Fruit fly (Drosophila melanogaster) whole organism, embryonic: ENCODE results near the gene puf.

Source experiments
- ATbp ChIP-seq: fragments of 200-800 bp; sonication (Bioruptor generic); optimal IDR thresholded peaks from 2 replicates; lab custom pipeline; 2017; ENCODE audit warnings: missing biosample characterization, mild to moderate bottlenecking, missing genetic modification characterization, missing genetic modification reagents
- CG10209 ChIP-seq: fragments of 200-800 bp; sonication (Bioruptor generic); optimal IDR thresholded peaks from 3 replicates; lab custom pipeline; 2017; ENCODE audit warnings: missing biosample characterization, mild to moderate bottlenecking, missing genetic modification characterization, missing genetic modification reagents
- CG10267 ChIP-seq: fragments of 200-800 bp; sonication (Bioruptor generic); optimal IDR thresholded peaks from 2 replicates; lab custom pipeline; 2018; ENCODE audit warnings: missing biosample characterization, mild to moderate bottlenecking, missing genetic modification characterization, moderate library complexity
- CG10321 ChIP-seq: fragments of 200-800 bp; sonication (Bioruptor generic); IDR thresholded peaks from 2 replicates; pipeline ENCODE4 v1.3.6; 2022; ENCODE audit warnings: missing biosample characterization, missing genetic modification characterization
- CG11093 ChIP-seq: fragments of 200-800 bp; sonication (Bioruptor generic); IDR thresholded peaks from 3 replicates; pipeline ENCODE4 v1.3.6; 2022; ENCODE audit warnings: missing biosample characterization, missing genetic modification characterization
- CG11456 ChIP-seq: fragments of 200-800 bp; sonication (Bioruptor generic); IDR thresholded peaks from 3 replicates; pipeline ENCODE4 v1.3.6; 2022; ENCODE audit warnings: missing biosample characterization, missing genetic modification characterization
- CG11560 ChIP-seq: fragments of 200-800 bp; sonication (Bioruptor generic); IDR thresholded peaks from 3 replicates; pipeline ENCODE4 v1.3.6; 2022; ENCODE audit warnings: missing biosample characterization, missing genetic modification characterization
- CG11696 ChIP-seq: fragments of 200-800 bp; sonication (Bioruptor generic); IDR thresholded peaks from 2 replicates; pipeline ENCODE4 v1.3.6; 2022; ENCODE audit warnings: missing biosample characterization, missing genetic modification characterization
- CG12104 ChIP-seq: fragments of 200-800 bp; sonication (Bioruptor generic); optimal IDR thresholded peaks from 3 replicates; lab custom pipeline; 2016; ENCODE audit warnings: missing biosample characterization, missing genetic modification characterization
- CG12769 ChIP-seq: fragments of 200-800 bp; sonication (Bioruptor generic); optimal IDR thresholded peaks from 2 replicates; lab custom pipeline; 2019; ENCODE audit warnings: missing biosample characterization, mild to moderate bottlenecking, missing genetic modification characterization, moderate library complexity
- CG13287 ChIP-seq: fragments of 200-800 bp; sonication (Bioruptor generic); IDR thresholded peaks from 2 replicates; pipeline ENCODE4 v1.3.6; 2022; ENCODE audit warnings: missing biosample characterization, missing genetic modification characterization; ENCODE audit not compliant: partially characterized antibody
- CG15479 ChIP-seq: fragments of 200-800 bp; sonication (Bioruptor generic); optimal IDR thresholded peaks from 3 replicates; lab custom pipeline; 2019; ENCODE audit warnings: missing biosample characterization, mild to moderate bottlenecking, missing genetic modification characterization, moderate library complexity
- CG16779 ChIP-seq: fragments of 200-800 bp; sonication (Bioruptor generic); IDR thresholded peaks from 2 replicates; pipeline ENCODE4 v1.3.6; 2022; ENCODE audit warnings: missing biosample characterization, missing genetic modification characterization
- CG17829 ChIP-seq: fragments of 200-800 bp; optimal IDR thresholded peaks from 2 replicates; lab custom pipeline; 2019; ENCODE audit warnings: missing biosample characterization, mild to moderate bottlenecking, missing genetic modification characterization, moderate library complexity
- CG2120 ChIP-seq: fragments of 200-800 bp; sonication (Bioruptor generic); optimal IDR thresholded peaks from 3 replicates; lab custom pipeline; 2016; ENCODE audit warnings: missing biosample characterization, missing genetic modification characterization
- CG4730 ChIP-seq: fragments of 200-800 bp; sonication (Bioruptor generic); IDR thresholded peaks from 2 replicates; pipeline ENCODE4 v1.3.6; 2022; ENCODE audit warnings: missing biosample characterization, missing genetic modification characterization
- CG8359 ChIP-seq: fragments of 200-800 bp; sonication (Bioruptor generic); optimal IDR thresholded peaks from 2 replicates; lab custom pipeline; 2017; ENCODE audit warnings: missing biosample characterization, mild to moderate bottlenecking, missing genetic modification characterization, borderline replicate concordance
- CG8478 ChIP-seq: fragments of >200 bp; optimal IDR thresholded peaks from 2 replicates; lab custom pipeline; 2018
- Deaf1 ChIP-seq: fragments of 200-800 bp; optimal IDR thresholded peaks from 3 replicates; lab custom pipeline; 2019; ENCODE audit warnings: missing biosample characterization, mild to moderate bottlenecking, missing genetic modification characterization, moderate library complexity
- HLH4C ChIP-seq: fragments of 200-800 bp; sonication (Bioruptor generic); IDR thresholded peaks from 3 replicates; pipeline ENCODE4 v1.3.6; 2022; ENCODE audit warnings: missing biosample characterization, missing genetic modification characterization; ENCODE audit not compliant: partially characterized antibody
- Hand ChIP-seq: fragments of 200-800 bp; sonication (Bioruptor generic); optimal IDR thresholded peaks from 2 replicates; lab custom pipeline; 2017; ENCODE audit warnings: mild to moderate bottlenecking, missing biosample characterization, missing genetic modification reagents, missing genetic modification characterization
- Hey ChIP-seq: fragments of 200-800 bp; sonication (Bioruptor generic); optimal IDR thresholded peaks from 3 replicates; lab custom pipeline; 2018; ENCODE audit warnings: missing biosample characterization, mild to moderate bottlenecking, missing genetic modification characterization
- Med ChIP-seq: fragments of 200-800 bp; sonication (Bioruptor generic); peaks from one replicate; lab custom pipeline; 2016; ENCODE audit warnings: missing biosample characterization, missing genetic modification characterization, mild to moderate bottlenecking, inconsistent platforms, moderate library complexity
- NC2β ChIP-seq: fragments of 200-800 bp; sonication (Bioruptor generic); optimal IDR thresholded peaks from 2 replicates; lab custom pipeline; 2016; ENCODE audit warnings: missing biosample characterization, missing genetic modification characterization
- Scr ChIP-seq: fragments of 200-800 bp; sonication (Bioruptor generic); IDR thresholded peaks from 2 replicates; pipeline ENCODE4 v1.3.6; 2022; ENCODE audit warnings: missing biosample characterization, missing genetic modification characterization; ENCODE audit not compliant: partially characterized antibody
- Side ChIP-seq: fragments of 200-800 bp; sonication (Bioruptor generic); optimal IDR thresholded peaks from 2 replicates; lab custom pipeline; 2016; ENCODE audit warnings: missing biosample characterization, missing genetic modification characterization
- cg ChIP-seq: fragments of 200-800 bp; sonication (Bioruptor generic); optimal IDR thresholded peaks from 3 replicates; lab custom pipeline; 2019; ENCODE audit warnings: missing biosample characterization, mild to moderate bottlenecking, missing genetic modification characterization, moderate library complexity
- chinmo ChIP-seq: fragments of 200-800 bp; sonication (Bioruptor generic); IDR thresholded peaks from 4 replicates; pipeline ENCODE4 v1.3.6; 2022; ENCODE audit warnings: missing biosample characterization, missing genetic modification characterization; ENCODE audit not compliant: partially characterized antibody
- ci ChIP-seq: fragments of 200-800 bp; sonication (Bioruptor generic); IDR thresholded peaks from 3 replicates; pipeline ENCODE4 v1.3.6; 2022; ENCODE audit warnings: missing biosample characterization, missing genetic modification characterization
- crol ChIP-seq: fragments of 200-800 bp; sonication (Bioruptor generic); IDR thresholded peaks from 2 replicates; pipeline ENCODE4 v1.3.6; 2022; ENCODE audit warnings: missing biosample characterization, missing genetic modification characterization
- grn ChIP-seq: fragments of 200-800 bp; sonication (Bioruptor generic); optimal IDR thresholded peaks from 3 replicates; lab custom pipeline; 2017; ENCODE audit warnings: missing biosample characterization, missing genetic modification characterization
- inv ChIP-seq: fragments of 200-800 bp; sonication (Bioruptor generic); IDR thresholded peaks from 2 replicates; pipeline ENCODE4 v1.3.6; 2022; ENCODE audit warnings: missing biosample characterization, missing genetic modification characterization; ENCODE audit not compliant: partially characterized antibody
- jing ChIP-seq: fragments of 200-800 bp; sonication (Bioruptor generic); optimal IDR thresholded peaks from 2 replicates; lab custom pipeline; 2018; ENCODE audit warnings: missing biosample characterization, mild to moderate bottlenecking, missing genetic modification characterization
- kni ChIP-seq: fragments of 200-800 bp; sonication (Bioruptor generic); optimal IDR thresholded peaks from 3 replicates; lab custom pipeline; 2017; ENCODE audit warnings: mild to moderate bottlenecking, missing biosample characterization, missing genetic modification reagents, missing genetic modification characterization
- lilli ChIP-seq: fragments of 200-800 bp; sonication (Bioruptor generic); optimal IDR thresholded peaks from 3 replicates; lab custom pipeline; 2016; ENCODE audit warnings: missing biosample characterization, missing genetic modification characterization
- mirr ChIP-seq: fragments of 200-800 bp; sonication (Bioruptor generic); optimal IDR thresholded peaks from 3 replicates; lab custom pipeline; 2018; ENCODE audit warnings: missing biosample characterization, mild to moderate bottlenecking, missing genetic modification characterization
- oc ChIP-seq: fragments of 200-800 bp; sonication (Bioruptor generic); optimal IDR thresholded peaks from 2 replicates; lab custom pipeline; 2018; ENCODE audit warnings: missing biosample characterization, mild to moderate bottlenecking, missing genetic modification characterization, moderate library complexity
- pum ChIP-seq: fragments of 200-800 bp; sonication (Bioruptor generic); optimal IDR thresholded peaks from 2 replicates; lab custom pipeline; 2016; ENCODE audit warnings: missing biosample characterization, missing genetic modification characterization
- salm ChIP-seq: fragments of 200-800 bp; sonication (Bioruptor generic); optimal IDR thresholded peaks from 2 replicates; lab custom pipeline; 2018; ENCODE audit warnings: missing biosample characterization, mild to moderate bottlenecking, missing genetic modification characterization
- scrt ChIP-seq: fragments of 200-800 bp; sonication (Bioruptor generic); optimal IDR thresholded peaks from 2 replicates; lab custom pipeline; 2018; ENCODE audit warnings: missing biosample characterization, mild to moderate bottlenecking, missing genetic modification characterization, moderate library complexity
- sqz ChIP-seq: fragments of 200-800 bp; sonication (Bioruptor generic); optimal IDR thresholded peaks from 3 replicates; lab custom pipeline; 2018; ENCODE audit warnings: missing biosample characterization, mild to moderate bottlenecking, missing genetic modification characterization
- sug ChIP-seq: fragments of 200-800 bp; optimal IDR thresholded peaks from 2 replicates; lab custom pipeline; 2019; ENCODE audit warnings: missing biosample characterization, mild to moderate bottlenecking, missing genetic modification characterization, moderate library complexity
- twi ChIP-seq: fragments of 200-800 bp; optimal IDR thresholded peaks from 2 replicates; lab custom pipeline; 2019; ENCODE audit warnings: missing biosample characterization, mild to moderate bottlenecking, missing genetic modification characterization, moderate library complexity
- wdn ChIP-seq: fragments of 200-800 bp; sonication (Bioruptor generic); IDR thresholded peaks from 2 replicates; pipeline ENCODE4 v1.3.6; 2022; ENCODE audit warnings: missing biosample characterization, missing genetic modification characterization
- z ChIP-seq: fragments of 200-800 bp; sonication (Bioruptor generic); IDR thresholded peaks from 3 replicates; pipeline ENCODE4 v1.3.6; 2022; ENCODE audit warnings: missing biosample characterization, missing genetic modification characterization

The puf gene

DNA sequence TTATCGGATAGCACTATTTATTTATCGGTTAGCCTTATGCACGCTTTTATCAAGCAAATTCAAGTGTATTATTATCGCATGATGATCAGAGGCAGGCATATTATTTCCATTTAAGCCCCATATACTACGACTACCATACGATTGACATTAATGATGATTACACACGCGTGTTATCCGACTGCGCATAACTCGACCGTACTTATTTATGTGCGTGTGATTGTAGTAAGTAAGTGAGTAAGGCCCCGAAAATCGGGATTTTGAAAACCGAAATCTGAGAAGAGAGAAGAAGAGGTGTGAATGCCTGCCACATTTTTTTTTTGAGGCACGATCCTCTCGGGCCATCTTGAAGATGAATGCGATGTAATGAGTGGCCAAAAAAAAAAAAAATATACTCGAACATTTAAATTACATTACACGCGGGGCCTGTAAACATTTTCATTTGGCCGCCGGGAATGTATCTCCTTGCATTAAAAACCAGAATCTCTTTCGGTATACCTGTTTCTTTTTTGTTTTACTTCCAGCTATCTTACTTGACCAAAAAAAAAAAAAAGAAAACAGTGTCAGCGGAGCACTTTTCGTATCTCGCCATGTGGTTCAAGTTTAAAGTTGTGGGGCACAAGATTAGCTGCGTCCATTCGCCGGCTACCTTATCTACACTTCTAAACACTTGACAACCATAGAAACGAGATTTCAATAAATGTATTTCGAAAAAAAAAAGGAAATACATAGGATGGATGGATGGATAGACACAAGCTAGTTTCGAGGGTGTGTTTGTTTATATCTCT is 54.3 kb downstream of the puf start (continued):
- TF ChIP-seq sug (tag; lab: Kevin White, UChicago), result peak; percentile 0
- no peak for TF ChIP-seq scrt (GFP tag; lab: Kevin White, UChicago)
- no peak for TF ChIP-seq grn (GFP tag; lab: Kevin White, UChicago)
- no peak for TF ChIP-seq CG12104 (GFP tag; lab: Kevin White, UChicago)
- no peak for TF ChIP-seq inv
- peak; percentile 11 for TF ChIP-seq Med
- TF ChIP-seq mirr (GFP tag; lab: Kevin White, UChicago), result peak; percentile 19
- TF ChIP-seq Deaf1 (tag; lab: Kevin White, UChicago), result no peak
- TF ChIP-seq CG10321 (GFP tag; lab: Robert Waterston, UW), result no peak
- peak; percentile 54; the same call in 1 of the 2 replicates for TF ChIP-seq CG11696

DNA sequence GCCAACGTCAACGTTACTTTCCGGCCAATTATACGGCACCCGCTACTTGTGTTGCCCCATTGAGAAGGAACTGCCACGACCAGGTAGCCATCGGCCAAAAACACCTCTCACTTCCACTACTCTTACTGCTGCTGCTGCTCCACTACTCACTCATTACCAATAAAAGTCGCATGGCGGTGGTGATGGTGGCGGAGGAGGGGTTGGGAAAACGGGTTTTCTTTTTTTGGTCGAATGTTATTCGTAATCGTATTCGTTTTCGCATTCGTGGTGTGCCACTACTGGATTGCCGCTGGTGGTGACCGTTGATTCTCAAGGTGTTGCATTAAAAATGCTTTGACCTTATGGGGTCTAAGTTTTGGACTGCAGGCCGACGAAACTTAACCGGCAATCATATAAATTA is 56.1 kb downstream of the puf start:
- peak; percentile 48 for TF ChIP-seq sqz (GFP tag; lab: Kevin White, UChicago)
- TF ChIP-seq kni (GFP tag; lab: Kevin White, UChicago), result peak; percentile 53
- peak; percentile 16 for TF ChIP-seq CG12769 (tag; lab: Kevin White, UChicago)
- TF ChIP-seq ATbp (GFP tag; lab: Kevin White, UChicago), result no peak
- TF ChIP-seq crol (GFP tag; lab: Robert Waterston, UW), result peak; percentile 51
- TF ChIP-seq Deaf1 (tag; lab: Kevin White, UChicago), result peak; percentile 6
- TF ChIP-seq chinmo, result 0 out of 4 replicates have a peak, but pooled peaks have one; percentile 66
- TF ChIP-seq ci (GFP tag; lab: Robert Waterston, UW), result 0 out of 3 replicates have a peak, but pooled peaks have one; percentile 21
- TF ChIP-seq NC2β (GFP tag; lab: Kevin White, UChicago), result no peak
- TF ChIP-seq, all 482 proteins: peak for 7

DNA sequence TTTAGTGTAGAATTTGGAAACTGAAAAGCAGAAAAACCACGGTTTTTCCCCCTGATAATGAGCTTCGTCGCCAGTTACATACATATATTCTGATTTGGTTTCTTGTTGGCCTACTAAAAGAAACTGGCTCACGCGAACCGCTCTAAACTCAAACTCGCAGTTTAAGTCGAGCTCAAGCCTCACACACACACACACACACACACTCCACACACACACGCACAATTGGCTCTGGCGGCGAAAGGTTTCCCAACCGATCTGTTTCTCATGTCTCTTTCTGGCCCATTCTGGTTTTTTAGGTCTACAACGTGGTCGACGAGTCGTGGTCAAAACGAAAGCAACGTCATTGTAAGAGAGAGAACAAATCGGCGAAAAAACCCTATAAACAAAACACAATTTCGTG is 59.6 kb downstream of the puf start:
- TF ChIP-seq CG8478 (lab: Kevin White, UChicago), result no peak
- TF ChIP-seq Side (GFP tag; lab: Kevin White, UChicago), result no peak
- TF ChIP-seq z, result peak; percentile 66; the same call in 1 of the 3 replicates
- no peak for TF ChIP-seq lilli (GFP tag; lab: Kevin White, UChicago)
- TF ChIP-seq Hey, result no peak
- TF ChIP-seq salm, result no peak
- no peak for TF ChIP-seq CG13287 (GFP tag; lab: Robert Waterston, UW)
- no peak for TF ChIP-seq CG16779 (GFP tag; lab: Robert Waterston, UW)
- no peak for TF ChIP-seq CG2120 (GFP tag; lab: Kevin White, UChicago)
- no peak for TF ChIP-seq Scr (GFP tag; lab: Robert Waterston, UW)
- TF ChIP-seq Hand (GFP tag; lab: Kevin White, UChicago), result no peak
- TF ChIP-seq CG17829, result no peak
- TF ChIP-seq CG10209, result no peak
- TF ChIP-seq CG12769 (tag; lab: Kevin White, UChicago), result peak; percentile 36
- TF ChIP-seq CG8359, result no peak
- TF ChIP-seq twi (tag; lab: Kevin White, UChicago), result no peak
- TF ChIP-seq HLH4C (GFP tag; lab: Robert Waterston, UW), result no peak
- no peak for TF ChIP-seq CG11456 (GFP tag; lab: Robert Waterston, UW)
- no peak for TF ChIP-seq CG4730 (GFP tag; lab: Robert Waterston, UW)
- no peak for TF ChIP-seq pum (GFP tag; lab: Kevin White, UChicago)
- TF ChIP-seq CG11093 (GFP tag; lab: Robert Waterston, UW), result no peak
- 0 out of 4 replicates have a peak, but pooled peaks have one; percentile 9 for TF ChIP-seq chinmo
- TF ChIP-seq cg, result peak; percentile 64
- TF ChIP-seq CG11560 (tag; lab: Robert Waterston, UW), result no peak
- no peak for TF ChIP-seq wdn (GFP tag; lab: Robert Waterston, UW)
- TF ChIP-seq kni (GFP tag; lab: Kevin White, UChicago), result peak; percentile 45
- no peak for TF ChIP-seq oc (tag; lab: Kevin White, UChicago)
- no peak for TF ChIP-seq jing (GFP tag; lab: Kevin White, UChicago)
- TF ChIP-seq CG12104 (GFP tag; lab: Kevin White, UChicago), result no peak
- TF ChIP-seq CG15479 (GFP tag; lab: Kevin White, UChicago), result no peak
- no peak for TF ChIP-seq CG10267 (tag; lab: Kevin White, UChicago)
- TF ChIP-seq Med, result peak; percentile 30
